Fruit fly (Drosophila melanogaster): ENCODE measurements around the gene Arr2.

Arr2 gene

DNA sequence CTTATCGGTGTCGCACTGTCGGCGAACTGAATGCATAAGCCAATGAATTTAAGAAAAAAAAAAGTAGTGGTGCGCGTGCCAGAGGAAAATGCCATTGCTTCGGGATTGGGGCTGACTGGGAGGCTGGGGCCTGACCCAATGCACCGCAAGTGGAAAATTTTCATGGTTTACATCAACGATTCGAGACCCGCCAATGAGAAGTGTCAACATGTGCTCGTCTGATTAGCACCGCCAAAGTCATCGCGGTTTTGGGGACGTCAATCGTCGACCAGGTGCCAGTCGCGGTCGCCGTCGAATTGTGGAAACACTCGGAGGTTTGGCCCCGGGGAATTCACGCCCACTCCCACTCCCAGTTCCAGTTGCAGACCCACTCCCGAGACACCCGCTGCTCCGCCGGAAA is 35.0 kb upstream of the Arr2 start (continued):
- no peak for TF ChIP-seq CG10959 (GFP tag; IDR thresholded peaks at IDR 0.05)
- no peak for TF ChIP-seq pita (GFP tag; optimal IDR thresholded peaks at IDR 0.05)
- TF ChIP-seq cato (GFP tag; optimal IDR thresholded peaks at IDR 0.05; ENCODE audit: borderline replicate concordance) = no peak
- no peak for TF ChIP-seq MESR4 (GFP tag; optimal IDR thresholded peaks at IDR 0.05)
- TF ChIP-seq da (GFP tag; optimal IDR thresholded peaks at IDR 0.05) = no peak
- TF ChIP-seq Mes4 (GFP tag; optimal IDR thresholded peaks at IDR 0.05) = no peak
- peak; percentile 54; the same call in 1 of the 2 replicates for TF ChIP-seq CG14014 (GFP tag; IDR thresholded peaks at IDR 0.05)
- TF ChIP-seq CG14965 (GFP tag; optimal IDR thresholded peaks at IDR 0.05; ENCODE audit: borderline replicate concordance) = no peak
- no peak for TF ChIP-seq Sin3A (optimal IDR thresholded peaks at IDR 0.05)
- TF ChIP-seq lov (optimal IDR thresholded peaks at IDR 0.05) = no peak
- peak; percentile 42; the same call in 1 of the 3 replicates for TF ChIP-seq lov (GFP tag; IDR thresholded peaks at IDR 0.05)
- TF ChIP-seq CHES-1-like (GFP tag; optimal IDR thresholded peaks at IDR 0.05) = peak; percentile 18
- TF ChIP-seq Six4 (GFP tag; optimal IDR thresholded peaks at IDR 0.05) = no peak
- no peak for TF ChIP-seq sens (GFP tag)
- no peak for TF ChIP-seq Nf-YC (tag; optimal IDR thresholded peaks at IDR 0.05)
- TF ChIP-seq seq (GFP tag; IDR thresholded peaks at IDR 0.05) = peak; percentile 34; the same call in 1 of the 2 replicates
- TF ChIP-seq CG6254 (GFP tag; optimal IDR thresholded peaks at IDR 0.05) = no peak
- no peak for TF ChIP-seq CG15011 (GFP tag; optimal IDR thresholded peaks at IDR 0.05)
- no peak for TF ChIP-seq gem (tag; optimal IDR thresholded peaks at IDR 0.05)
- TF ChIP-seq insv (GFP tag; optimal IDR thresholded peaks at IDR 0.05) = no peak
- TF ChIP-seq unpg (GFP tag; optimal IDR thresholded peaks at IDR 0.05) = no peak
- peak; percentile 53 for TF ChIP-seq CG10209 (GFP tag; optimal IDR thresholded peaks at IDR 0.05)
- no peak for TF ChIP-seq Antp (GFP tag; optimal IDR thresholded peaks at IDR 0.05)
- no peak for TF ChIP-seq CG7745 (tag; optimal IDR thresholded peaks at IDR 0.05)
- no peak for TF ChIP-seq chm (GFP tag; IDR thresholded peaks at IDR 0.05)
- TF ChIP-seq cas (GFP tag; IDR thresholded peaks at IDR 0.05) = no peak
- TF ChIP-seq CG8765 (GFP tag; IDR thresholded peaks at IDR 0.05) = no peak
- no peak for TF ChIP-seq nmo (GFP tag; optimal IDR thresholded peaks at IDR 0.05)

DNA sequence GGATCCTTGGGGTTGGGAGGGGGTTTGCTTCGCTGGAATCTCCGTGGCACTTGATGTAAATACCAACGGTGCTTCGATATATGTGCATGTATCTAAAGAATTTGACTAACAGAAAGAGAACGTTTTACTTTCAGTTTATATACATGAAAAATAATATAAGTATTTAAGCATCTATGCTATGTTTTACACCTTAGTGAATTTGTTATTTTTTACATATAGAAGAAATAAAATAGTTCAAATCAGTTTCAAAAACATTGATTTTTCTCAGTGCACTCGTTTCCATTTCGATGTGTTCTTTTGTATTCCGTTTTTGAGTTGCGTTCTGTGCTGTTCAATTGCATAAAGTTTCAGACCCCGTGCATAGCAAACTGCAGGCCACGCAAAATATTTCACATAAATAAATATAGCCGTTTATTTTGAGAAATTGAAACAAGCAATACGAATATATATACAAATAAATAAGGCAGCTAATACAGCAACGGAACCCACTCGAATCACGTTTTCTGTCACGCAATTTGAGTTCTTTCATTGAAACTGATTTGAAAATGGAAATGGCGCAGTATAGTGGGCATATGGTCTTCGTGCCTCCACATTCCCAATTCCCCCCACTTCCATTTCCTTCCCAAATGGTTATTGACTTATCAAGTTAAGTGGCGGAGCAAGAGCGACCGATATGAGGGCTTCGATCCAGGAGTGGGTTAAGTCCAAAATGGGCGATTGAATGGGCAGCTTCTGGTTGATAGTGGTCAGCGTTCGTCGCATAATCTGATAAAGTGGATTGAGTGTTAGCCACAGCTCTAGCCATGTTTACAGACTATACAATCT is 34.0 kb upstream of the Arr2 start:
- TF ChIP-seq CG8290 (GFP tag; optimal IDR thresholded peaks at IDR 0.05) (no peak), CG8290 (tag; optimal IDR thresholded peaks at IDR 0.05) (peak in 1 of 2 experiments; percentile 63), Rfx (GFP tag; IDR thresholded peaks at IDR 0.05) (no peak; the same call in 1 of the 2 replicates), slp2 (GFP tag; optimal IDR thresholded peaks at IDR 0.05) (no peak), ewg (GFP tag; optimal IDR thresholded peaks at IDR 0.05) (no peak), E2f1 (GFP tag; IDR thresholded peaks at IDR 0.05) (peak; percentile 29; the same call in 1 of the 2 replicates), Hsf (GFP tag; optimal IDR thresholded peaks at IDR 0.05) (no peak), Doc2 (GFP tag; IDR thresholded peaks at IDR 0.05) (no peak), CG9437 (GFP tag; optimal IDR thresholded peaks at IDR 0.05) (no peak), B-H2 (GFP tag; optimal IDR thresholded peaks at IDR 0.05) (no peak), ftz-f1 (GFP tag; optimal IDR thresholded peaks at IDR 0.05) (no peak), BEAF-32 (GFP tag; optimal IDR thresholded peaks at IDR 0.05) (no peak), HmgZ (tag; optimal IDR thresholded peaks at IDR 0.05) (peak; percentile 17), CG18011 (GFP tag; optimal IDR thresholded peaks at IDR 0.05) (no peak), zfh1 (GFP tag; IDR thresholded peaks at IDR 0.05) (no peak), slbo (GFP tag; IDR thresholded peaks at IDR 0.05) (no peak), Dll (GFP tag; IDR thresholded peaks at IDR 0.05; ENCODE audit: partially characterized antibody) (no peak), D (optimal IDR thresholded peaks at IDR 0.05) (no peak), D (GFP tag; optimal IDR thresholded peaks at IDR 0.05) (no peak), CG10366 (GFP tag; IDR thresholded peaks at IDR 0.05) (no peak), gfzf (GFP tag; optimal IDR thresholded peaks at IDR 0.05) (no peak), gcm2 (GFP tag; optimal IDR thresholded peaks at IDR 0.05) (no peak), sug (tag; optimal IDR thresholded peaks at IDR 0.05) (peak; percentile 82), Abd-B (GFP tag; optimal IDR thresholded peaks at IDR 0.05) (no peak)

Measured in whole organism, embryonic.